Fruit fly (Drosophila melanogaster): ENCODE measurements around the gene CG12689.

CG12689 gene

dm6 chrX:7558646-7559045, 27.3 kb downstream of the CG12689 start:
- no peak for TF ChIP-seq CG5204 (GFP tag; optimal IDR thresholded peaks at IDR 0.05)
- TF ChIP-seq Clk (GFP tag; optimal IDR thresholded peaks at IDR 0.05), result no peak

dm6 chrX:7557652-7558051, 28.3 kb downstream of the CG12689 start:
- no peak for TF ChIP-seq bab1 (GFP tag; optimal IDR thresholded peaks at IDR 0.05)
- TF ChIP-seq Hr96 (GFP tag; optimal IDR thresholded peaks at IDR 0.05), result no peak
- TF ChIP-seq toe (GFP tag; optimal IDR thresholded peaks at IDR 0.05), result no peak
- no peak for TF ChIP-seq cic (GFP tag; optimal IDR thresholded peaks at IDR 0.05)
- TF ChIP-seq CG1620 (GFP tag; optimal IDR thresholded peaks at IDR 0.05), result no peak
- no peak for TF ChIP-seq CG7045 (GFP tag; optimal IDR thresholded peaks at IDR 0.05)
- TF ChIP-seq ovo (GFP tag; optimal IDR thresholded peaks at IDR 0.05), result no peak
- TF ChIP-seq CG7101 (tag; optimal IDR thresholded peaks at IDR 0.05), result no peak
- no peak for TF ChIP-seq cnc (optimal IDR thresholded peaks at IDR 0.05)
- no peak for TF ChIP-seq pad (GFP tag; optimal IDR thresholded peaks at IDR 0.05)
- no peak for TF ChIP-seq tj (GFP tag; optimal IDR thresholded peaks at IDR 0.05)
- no peak for TF ChIP-seq CG12768 (GFP tag; optimal IDR thresholded peaks at IDR 0.05)
- TF ChIP-seq CG14711 (tag; optimal IDR thresholded peaks at IDR 0.05), result no peak

dm6 chrX:7556270-7556669, 29.7 kb downstream of the CG12689 start:
- TF ChIP-seq toe (GFP tag; optimal IDR thresholded peaks at IDR 0.05) (no peak), tj (GFP tag; optimal IDR thresholded peaks at IDR 0.05) (no peak), CG7045 (GFP tag; optimal IDR thresholded peaks at IDR 0.05) (no peak), cnc (optimal IDR thresholded peaks at IDR 0.05) (no peak), cic (GFP tag; optimal IDR thresholded peaks at IDR 0.05) (no peak), CG12768 (GFP tag; optimal IDR thresholded peaks at IDR 0.05) (no peak), CG7101 (tag; optimal IDR thresholded peaks at IDR 0.05) (no peak)

- TF ChIP-seq toe (GFP tag; optimal IDR thresholded peaks at IDR 0.05) (no peak), CG11617 (GFP tag; optimal IDR thresholded peaks at IDR 0.05) (no peak), pad (GFP tag; optimal IDR thresholded peaks at IDR 0.05) (no peak), tj (GFP tag; optimal IDR thresholded peaks at IDR 0.05) (no peak), cnc (optimal IDR thresholded peaks at IDR 0.05) (no peak)
These were observed 32.5 kb downstream of the CG12689 start for dm6 chrX:7553446-7553845.

dm6 chrX:7552109-7552508, 33.8 kb downstream of the CG12689 start:
- TF ChIP-seq CG7045 (GFP tag; optimal IDR thresholded peaks at IDR 0.05) (no peak), CG14711 (tag; optimal IDR thresholded peaks at IDR 0.05) (no peak), Clk (GFP tag; optimal IDR thresholded peaks at IDR 0.05) (no peak), Mnt (GFP tag; optimal IDR thresholded peaks at IDR 0.05) (no peak), tj (GFP tag; optimal IDR thresholded peaks at IDR 0.05) (no peak), CG11617 (GFP tag; optimal IDR thresholded peaks at IDR 0.05) (no peak), cnc (optimal IDR thresholded peaks at IDR 0.05) (no peak), ovo (GFP tag; optimal IDR thresholded peaks at IDR 0.05) (no peak), Hr96 (GFP tag; optimal IDR thresholded peaks at IDR 0.05) (no peak), Crg-1 (GFP tag; optimal IDR thresholded peaks at IDR 0.05) (no peak), CG33017 (tag; optimal IDR thresholded peaks at IDR 0.05) (no peak), CG12768 (GFP tag; optimal IDR thresholded peaks at IDR 0.05) (no peak), toe (GFP tag; optimal IDR thresholded peaks at IDR 0.05) (no peak), CG1620 (GFP tag; optimal IDR thresholded peaks at IDR 0.05) (no peak), cic (GFP tag; optimal IDR thresholded peaks at IDR 0.05) (no peak), kay (GFP tag; ENCODE audit: borderline replicate concordance) (no peak), bab1 (GFP tag; optimal IDR thresholded peaks at IDR 0.05) (no peak), CG7101 (tag; optimal IDR thresholded peaks at IDR 0.05) (no peak)

dm6 chrX:7550704-7551103, 35.2 kb downstream of the CG12689 start:
- TF ChIP-seq CG5204 (GFP tag; optimal IDR thresholded peaks at IDR 0.05) (no peak), CG33017 (tag; optimal IDR thresholded peaks at IDR 0.05) (no peak), bab1 (GFP tag; optimal IDR thresholded peaks at IDR 0.05) (no peak), ovo (GFP tag; optimal IDR thresholded peaks at IDR 0.05) (no peak), pad (GFP tag; optimal IDR thresholded peaks at IDR 0.05) (no peak)

- TF ChIP-seq pad (GFP tag; optimal IDR thresholded peaks at IDR 0.05), result no peak
- TF ChIP-seq toe (GFP tag; optimal IDR thresholded peaks at IDR 0.05), result no peak
- no peak for TF ChIP-seq CG33017 (tag; optimal IDR thresholded peaks at IDR 0.05)
- no peak for TF ChIP-seq CG1620 (GFP tag; optimal IDR thresholded peaks at IDR 0.05)
- no peak for TF ChIP-seq ovo (GFP tag; optimal IDR thresholded peaks at IDR 0.05)
- no peak for TF ChIP-seq CG12768 (GFP tag; optimal IDR thresholded peaks at IDR 0.05)
- TF ChIP-seq Crg-1 (GFP tag; optimal IDR thresholded peaks at IDR 0.05), result no peak
These were observed 38.0 kb downstream of the CG12689 start, which contains the start of gene CG32719 for dm6 chrX:7547892-7548291. TSS of gene CG32719 (minus strand) at chrX:7547992.

- TF ChIP-seq toe (GFP tag; optimal IDR thresholded peaks at IDR 0.05) (no peak), pad (GFP tag; optimal IDR thresholded peaks at IDR 0.05) (no peak), cnc (optimal IDR thresholded peaks at IDR 0.05) (no peak), CG5204 (GFP tag; optimal IDR thresholded peaks at IDR 0.05) (no peak), CG33017 (tag; optimal IDR thresholded peaks at IDR 0.05) (no peak), CG1620 (GFP tag; optimal IDR thresholded peaks at IDR 0.05) (no peak), bab1 (GFP tag; optimal IDR thresholded peaks at IDR 0.05) (no peak), CG14711 (tag; optimal IDR thresholded peaks at IDR 0.05) (no peak), Mnt (GFP tag; optimal IDR thresholded peaks at IDR 0.05) (no peak), ovo (GFP tag; optimal IDR thresholded peaks at IDR 0.05) (no peak), CG12768 (GFP tag; optimal IDR thresholded peaks at IDR 0.05) (no peak), Clk (GFP tag; optimal IDR thresholded peaks at IDR 0.05) (no peak), CG7101 (tag; optimal IDR thresholded peaks at IDR 0.05) (no peak), kay (GFP tag; ENCODE audit: borderline replicate concordance) (no peak), Hr96 (GFP tag; optimal IDR thresholded peaks at IDR 0.05) (no peak), tj (GFP tag; optimal IDR thresholded peaks at IDR 0.05) (no peak)
These were observed 39.6 kb downstream of the CG12689 start for dm6 chrX:7546362-7546761.

All from whole organism, adult.